Fruit fly (Drosophila melanogaster) whole organism, embryonic: ENCODE data around the gene Lamtor4.

Experiments used
- CG10366 ChIP-seq: fragments of 200-800 bp; sonication (Bioruptor generic); IDR thresholded peaks from 2 replicates; pipeline ENCODE4 v1.3.6; 2022; ENCODE audit warnings: missing biosample characterization, missing genetic modification characterization
- CG10654 ChIP-seq: fragments of 200-800 bp; sonication (Bioruptor generic); optimal IDR thresholded peaks from 2 replicates; lab custom pipeline; 2016; ENCODE audit warnings: missing biosample characterization, missing genetic modification characterization
- CG11398 ChIP-seq: fragments of 200-800 bp; sonication (Bioruptor generic); optimal IDR thresholded peaks from 2 replicates; lab custom pipeline; 2016; ENCODE audit warnings: missing biosample characterization, missing genetic modification characterization
- CG11504 ChIP-seq: fragments of 200-800 bp; sonication (Bioruptor generic); optimal IDR thresholded peaks from 3 replicates; lab custom pipeline; 2019; ENCODE audit warnings: missing biosample characterization, mild to moderate bottlenecking, missing genetic modification characterization, moderate library complexity
- CG11723 ChIP-seq: fragments of 200-800 bp; sonication (Bioruptor generic); optimal IDR thresholded peaks from 2 replicates; lab custom pipeline; 2017; ENCODE audit warnings: missing biosample characterization, mild to moderate bottlenecking, missing genetic modification characterization
- CG12104 ChIP-seq: fragments of 200-800 bp; sonication (Bioruptor generic); optimal IDR thresholded peaks from 3 replicates; lab custom pipeline; 2016; ENCODE audit warnings: missing biosample characterization, missing genetic modification characterization
- CG12299 ChIP-seq: fragments of 200-800 bp; sonication (Bioruptor generic); optimal IDR thresholded peaks from 2 replicates; lab custom pipeline; 2018; ENCODE audit warnings: missing biosample characterization, mild to moderate bottlenecking, missing genetic modification characterization
- CG13123 ChIP-seq: fragments of 200-800 bp; sonication (Bioruptor generic); optimal IDR thresholded peaks from 2 replicates; lab custom pipeline; 2016; ENCODE audit warnings: missing biosample characterization, missing genetic modification characterization
- CG13894 ChIP-seq: fragments of 200-800 bp; sonication (Bioruptor generic); optimal IDR thresholded peaks from 3 replicates; lab custom pipeline; 2018; ENCODE audit warnings: missing biosample characterization, mild to moderate bottlenecking, missing genetic modification characterization, moderate library complexity
- CG15011 ChIP-seq: fragments of 200-800 bp; sonication (Bioruptor generic); optimal IDR thresholded peaks from 3 replicates; lab custom pipeline; 2018; ENCODE audit warnings: missing biosample characterization, mild to moderate bottlenecking, missing genetic modification characterization
- CG1603 ChIP-seq: fragments of 200-800 bp; sonication (Bioruptor generic); optimal IDR thresholded peaks from 2 replicates; lab custom pipeline; 2019; ENCODE audit warnings: missing biosample characterization, mild to moderate bottlenecking, missing genetic modification characterization, moderate library complexity
- CG17829 ChIP-seq: fragments of 200-800 bp; optimal IDR thresholded peaks from 2 replicates; lab custom pipeline; 2019; ENCODE audit warnings: missing biosample characterization, mild to moderate bottlenecking, missing genetic modification characterization, moderate library complexity
- CG18262 ChIP-seq: fragments of 200-800 bp; optimal IDR thresholded peaks from 3 replicates; lab custom pipeline; 2019; ENCODE audit warnings: missing biosample characterization, mild to moderate bottlenecking, missing genetic modification characterization, moderate library complexity
- CG2202 ChIP-seq: fragments of 200-800 bp; sonication (Bioruptor generic); optimal IDR thresholded peaks from 2 replicates; lab custom pipeline; 2018; ENCODE audit warnings: missing biosample characterization, mild to moderate bottlenecking, missing genetic modification characterization
- CG32767 ChIP-seq: fragments of 200-800 bp; sonication (Bioruptor generic); IDR thresholded peaks from 2 replicates; pipeline ENCODE4 v1.3.6; 2022; ENCODE audit warnings: missing biosample characterization, missing genetic modification characterization
- CG3726 ChIP-seq: fragments of 200-800 bp; sonication (Bioruptor generic); IDR thresholded peaks from 3 replicates; pipeline ENCODE4, ENCODE4 v1.3.6; 2022; ENCODE audit warnings: missing biosample characterization, missing genetic modification characterization
- CG4730 ChIP-seq: fragments of 200-800 bp; sonication (Bioruptor generic); IDR thresholded peaks from 2 replicates; pipeline ENCODE4 v1.3.6; 2022; ENCODE audit warnings: missing biosample characterization, missing genetic modification characterization
- CG7786 ChIP-seq: fragments of 200-800 bp; sonication (Bioruptor generic); optimal IDR thresholded peaks from 2 replicates; lab custom pipeline; 2016; ENCODE audit warnings: missing biosample characterization, missing genetic modification characterization
- CG8478 ChIP-seq: fragments of >200 bp; optimal IDR thresholded peaks from 2 replicates; lab custom pipeline; 2018
- CG9609 ChIP-seq: fragments of 200-800 bp; sonication (Bioruptor generic); optimal IDR thresholded peaks from 3 replicates; lab custom pipeline; 2016; ENCODE audit warnings: missing biosample characterization, missing genetic modification characterization
- Dek ChIP-seq: fragments of 200-800 bp; sonication (Bioruptor generic); optimal IDR thresholded peaks from 3 replicates; lab custom pipeline; 2019; ENCODE audit warnings: missing biosample characterization, mild to moderate bottlenecking, missing genetic modification characterization, moderate library complexity
- Dp ChIP-seq: fragments of 200-800 bp; sonication (Bioruptor generic); optimal IDR thresholded peaks from 2 replicates; lab custom pipeline; 2018; ENCODE audit warnings: missing biosample characterization, mild to moderate bottlenecking, missing genetic modification characterization, moderate library complexity
- H15 ChIP-seq: fragments of 200-800 bp; sonication (Bioruptor generic); IDR thresholded peaks from 3 replicates; pipeline ENCODE4 v1.3.6; 2022; ENCODE audit warnings: missing biosample characterization, missing genetic modification characterization
- HmgD ChIP-seq: fragments of 200-800 bp; sonication (Bioruptor generic); optimal IDR thresholded peaks from 3 replicates; lab custom pipeline; 2016; ENCODE audit warnings: missing biosample characterization, missing genetic modification characterization
- Hr3 ChIP-seq: fragments of 200-800 bp; sonication (Bioruptor generic); optimal IDR thresholded peaks from 3 replicates; lab custom pipeline; 2016; ENCODE audit warnings: missing biosample characterization, missing genetic modification characterization
- Hr51 ChIP-seq, 2 experiments: fragments of 200-800 bp; sonication (Bioruptor generic); optimal IDR thresholded peaks; 2 replicates in 1 of 2; 3 replicates in 1 of 2; lab custom pipeline; 2016 to 2018; ENCODE audit warnings: missing biosample characterization in 2 of 2, missing genetic modification characterization in 2 of 2, mild to moderate bottlenecking in 1 of 2, moderate library complexity in 1 of 2
- Hr78 ChIP-seq, 2 experiments: fragments of 200-800 bp in 1 of 2; fragments of >200 bp in 1 of 2; sonication (Bioruptor generic) in 1 of 2; optimal IDR thresholded peaks; 2 replicates each; lab custom pipeline; 2017 to 2019; ENCODE audit warnings: missing biosample characterization in 2 of 2, missing genetic modification characterization in 2 of 2, mild to moderate bottlenecking in 1 of 2, moderate library complexity in 1 of 2
- Mrtf ChIP-seq: fragments of 200-800 bp; sonication (Bioruptor generic); IDR thresholded peaks from 3 replicates; pipeline ENCODE4 v1.3.6; 2022; ENCODE audit warnings: missing biosample characterization, missing genetic modification characterization
- Nf-YC ChIP-seq: fragments of 200-800 bp; optimal IDR thresholded peaks from 3 replicates; lab custom pipeline; 2019; ENCODE audit warnings: missing biosample characterization, mild to moderate bottlenecking, missing genetic modification characterization, moderate library complexity
- Sox100B ChIP-seq: fragments of 200-800 bp; sonication (Bioruptor generic); optimal IDR thresholded peaks from 3 replicates; lab custom pipeline; 2018; ENCODE audit warnings: missing biosample characterization, mild to moderate bottlenecking, missing genetic modification characterization
- Sry-δ ChIP-seq: fragments of 200-800 bp; sonication (Bioruptor generic); optimal IDR thresholded peaks from 2 replicates; lab custom pipeline; 2016; ENCODE audit warnings: missing biosample characterization, missing genetic modification characterization
- Tbp ChIP-seq: fragments of >200 bp; optimal IDR thresholded peaks from 2 replicates; lab custom pipeline; 2018; ENCODE audit warnings: missing biosample characterization, missing genetic modification characterization
- ap ChIP-seq: fragments of 200-800 bp; sonication (Bioruptor generic); IDR thresholded peaks from 2 replicates; pipeline ENCODE4 v1.3.6; 2022; ENCODE audit warnings: missing biosample characterization, missing genetic modification characterization
- ase ChIP-seq: fragments of 200-800 bp; sonication (Bioruptor generic); IDR thresholded peaks from 3 replicates; pipeline ENCODE4 v1.3.6; 2022; ENCODE audit warnings: missing biosample characterization, missing genetic modification characterization
- az2 ChIP-seq: fragments of 200-800 bp; sonication (Bioruptor generic); optimal IDR thresholded peaks from 3 replicates; lab custom pipeline; 2016; ENCODE audit warnings: missing biosample characterization, missing genetic modification characterization
- bbx ChIP-seq: fragments of 200-800 bp; sonication (Bioruptor generic); IDR thresholded peaks from 2 replicates; pipeline ENCODE4 v1.3.6; 2022; ENCODE audit warnings: missing biosample characterization, missing genetic modification characterization; ENCODE audit not compliant: partially characterized antibody
- chm ChIP-seq: fragments of 200-800 bp; sonication (Bioruptor generic); IDR thresholded peaks from 2 replicates; pipeline ENCODE4 v1.3.6; 2022; ENCODE audit warnings: missing biosample characterization, missing genetic modification characterization
- crp ChIP-seq, 2 experiments: fragments of 200-800 bp; sonication (Bioruptor generic); optimal IDR thresholded peaks; 2 replicates in 1 of 2; 3 replicates in 1 of 2; lab custom pipeline; 2017; ENCODE audit warnings: missing biosample characterization in 2 of 2, missing genetic modification characterization in 2 of 2, mild to moderate bottlenecking in 1 of 2, moderate library complexity in 1 of 2
- dati ChIP-seq: fragments of 200-800 bp; sonication (Bioruptor generic); IDR thresholded peaks from 2 replicates; pipeline ENCODE4 v1.3.6; 2022; ENCODE audit warnings: missing biosample characterization, missing genetic modification characterization
- fd64A ChIP-seq: fragments of 200-800 bp; sonication (Bioruptor generic); optimal IDR thresholded peaks from 3 replicates; lab custom pipeline; 2018; ENCODE audit warnings: missing biosample characterization, mild to moderate bottlenecking, missing genetic modification characterization
- fd96Cb ChIP-seq: fragments of 200-800 bp; sonication (Bioruptor generic); optimal IDR thresholded peaks from 2 replicates; lab custom pipeline; 2018; ENCODE audit warnings: missing biosample characterization, mild to moderate bottlenecking, missing genetic modification characterization, moderate library complexity
- ind ChIP-seq: fragments of 200-800 bp; sonication (Bioruptor generic); optimal IDR thresholded peaks from 3 replicates; lab custom pipeline; 2016; ENCODE audit warnings: missing biosample characterization, missing genetic modification characterization
- kay ChIP-seq: fragments of 200-800 bp; sonication (Bioruptor generic); optimal IDR thresholded peaks from 2 replicates; lab custom pipeline; 2016; ENCODE audit warnings: missing biosample characterization, missing genetic modification characterization
- kni ChIP-seq: fragments of 200-800 bp; sonication (Bioruptor generic); optimal IDR thresholded peaks from 3 replicates; lab custom pipeline; 2017; ENCODE audit warnings: mild to moderate bottlenecking, missing biosample characterization, missing genetic modification reagents, missing genetic modification characterization
- mld ChIP-seq: fragments of 200-800 bp; sonication (Bioruptor generic); IDR thresholded peaks from 3 replicates; pipeline ENCODE4 v1.3.6; 2022; ENCODE audit warnings: missing biosample characterization, missing genetic modification characterization; ENCODE audit not compliant: partially characterized antibody
- pfk ChIP-seq: fragments of 200-800 bp; sonication (Bioruptor generic); optimal IDR thresholded peaks from 2 replicates; lab custom pipeline; 2018; ENCODE audit warnings: missing biosample characterization, mild to moderate bottlenecking, missing genetic modification characterization, moderate library complexity
- prd ChIP-seq, 3 experiments: fragments of >200 bp in 2 of 3; fragments of 200-800 bp in 1 of 3; sonication (Bioruptor generic) in 1 of 3; optimal IDR thresholded peaks in 2 of 3; IDR thresholded peaks in 1 of 3; 2 replicates in 2 of 3; 3 replicates in 1 of 3; pipeline versions ENCODE4 v1.3.6 to Lab custom; 2017 to 2022; ENCODE audit warnings: missing biosample characterization in 1 of 3, missing genetic modification characterization in 1 of 3
- ro ChIP-seq: fragments of 200-800 bp; sonication (Bioruptor generic); IDR thresholded peaks from 2 replicates; pipeline ENCODE4 v1.3.6; 2022; ENCODE audit warnings: missing biosample characterization, missing genetic modification characterization
- sens ChIP-seq: fragments of 200-800 bp; sonication (Bioruptor generic); peaks from one replicate; lab custom pipeline; 2016; ENCODE audit warnings: missing biosample characterization, missing genetic modification characterization
- sr ChIP-seq: fragments of 200-800 bp; sonication (Bioruptor generic); IDR thresholded peaks from 3 replicates; pipeline ENCODE4 v1.3.6; 2022; ENCODE audit warnings: missing biosample characterization, missing genetic modification characterization
- tx ChIP-seq: fragments of 200-800 bp; sonication (Bioruptor generic); optimal IDR thresholded peaks from 2 replicates; lab custom pipeline; 2016; ENCODE audit warnings: missing biosample characterization, missing genetic modification characterization
- zfh2 ChIP-seq: fragments of 200-800 bp; sonication (Bioruptor generic); optimal IDR thresholded peaks from 2 replicates; lab custom pipeline; 2016; ENCODE audit warnings: missing biosample characterization, missing genetic modification characterization

The Lamtor4 gene

DNA sequence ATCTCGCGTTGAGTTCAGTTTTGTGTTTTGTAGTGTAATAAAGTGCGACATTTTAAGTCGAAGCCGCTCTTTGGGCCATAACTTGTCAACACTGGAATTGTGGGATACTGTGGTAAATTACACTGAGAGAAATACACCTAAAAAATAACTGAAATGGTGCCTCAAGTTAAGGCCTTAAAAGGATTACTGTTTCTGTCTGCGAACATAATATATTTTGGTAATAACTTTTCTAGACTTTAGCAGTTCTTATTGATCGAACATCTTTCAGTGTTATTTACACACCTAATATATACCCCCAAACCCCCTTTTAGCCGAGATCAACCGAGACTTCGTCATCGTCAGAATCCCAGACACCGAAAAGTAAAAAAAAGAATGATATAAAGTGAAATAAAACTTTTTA lies 44.9 kb upstream of the Lamtor4 start (continued):
- TF ChIP-seq sens (GFP tag; lab: Kevin White, UChicago) (peak; percentile 83), mld (GFP tag; lab: Robert Waterston, UW) (no peak), Sox100B (GFP tag; lab: Kevin White, UChicago) (peak; percentile 7), CG32767 (GFP tag; lab: Robert Waterston, UW) (no peak), H15 (no peak), ro (GFP tag; lab: Robert Waterston, UW) (no peak), CG12104 (no peak), kay (GFP tag; lab: Kevin White, UChicago) (no peak), CG17829 (tag; lab: Kevin White, UChicago) (peak; percentile 44), CG11723 (GFP tag; lab: Kevin White, UChicago) (no peak), chm (GFP tag; lab: Robert Waterston, UW) (no peak), CG10366 (GFP tag; lab: Robert Waterston, UW) (peak; percentile 30; the same call in 1 of the 2 replicates), tx (GFP tag; lab: Kevin White, UChicago) (no peak), ind (GFP tag; lab: Kevin White, UChicago) (peak; percentile 3), sr (GFP tag; lab: Robert Waterston, UW) (no peak), dati (GFP tag; lab: Robert Waterston, UW) (no peak), Tbp (no peak), CG7786 (GFP tag; lab: Kevin White, UChicago) (no peak), CG3726 (GFP tag; lab: Robert Waterston, UW) (no peak), CG10654 (no peak), CG11504 (tag; lab: Kevin White, UChicago) (peak; percentile 45), Dp (GFP tag; lab: Kevin White, UChicago) (no peak), fd64A (no peak), CG11398 (GFP tag; lab: Kevin White, UChicago) (no peak), CG13123 (no peak), zfh2 (no peak), HmgD (GFP tag; lab: Kevin White, UChicago) (no peak), CG1603 (peak; percentile 70), crp (GFP tag; optimal IDR thresholded peaks at IDR 0.05; lab: Kevin White, UChicago) (no peak), CG9609 (GFP tag; lab: Kevin White, UChicago) (no peak), pfk (GFP tag; lab: Kevin White, UChicago) (no peak), CG15011 (GFP tag; lab: Kevin White, UChicago) (no peak), ase (GFP tag; lab: Robert Waterston, UW) (no peak), Hr51 (GFP tag; optimal IDR thresholded peaks at IDR 0.05; lab: Kevin White, UChicago) (no peak), Nf-YC (tag; lab: Kevin White, UChicago) (no peak), az2 (GFP tag; lab: Kevin White, UChicago) (peak; percentile 42), CG13894 (tag; lab: Kevin White, UChicago) (peak; percentile 50), Mrtf (no peak), CG2202 (no peak), CG18262 (peak; percentile 68), bbx (GFP tag; lab: Robert Waterston, UW) (no peak), Dek (tag; lab: Kevin White, UChicago) (no peak), kni (GFP tag; lab: Kevin White, UChicago) (no peak), Sry-δ (GFP tag; lab: Kevin White, UChicago) (no peak), prd (optimal IDR thresholded peaks at IDR 0.05; lab: Kevin White, UChicago) (no peak), prd (GFP tag; IDR thresholded peaks at IDR 0.05; lab: Robert Waterston, UW) (peak; percentile 34; the same call in 1 of the 3 replicates), Hr3 (GFP tag; lab: Kevin White, UChicago) (peak; percentile 22), fd96Cb (tag; lab: Kevin White, UChicago) (peak; percentile 32), ap (no peak), Hr78 (GFP tag; optimal IDR thresholded peaks at IDR 0.05; lab: Kevin White, UChicago) (no peak), CG4730 (GFP tag; lab: Robert Waterston, UW) (no peak), CG12299 (tag; lab: Kevin White, UChicago) (no peak), CG8478 (lab: Kevin White, UChicago) (no peak)
